Worm (Caenorhabditis elegans) whole organism, L2 larva: ENCODE measurements around the gene duo-1.

Experiments used
- ama-1 ChIP-seq: fragments of 150-350 bp; optimal IDR thresholded peaks from 2 replicates; lab custom pipeline; 2018; ENCODE audit warnings: inconsistent platforms
- elt-3 ChIP-seq: sonication (generic microtip); optimal IDR thresholded peaks from 2 replicates; lab custom pipeline; 2017; ENCODE audit warnings: missing biosample characterization, missing genetic modification characterization
- mab-5 ChIP-seq: fragments of 150-350 bp; optimal IDR thresholded peaks from 2 replicates; lab custom pipeline; 2014; ENCODE audit warnings: missing biosample characterization, missing genetic modification characterization
- mdl-1 ChIP-seq, 2 experiments: fragments of 150-350 bp in 1 of 2; sonication (generic microtip) in 1 of 2; optimal IDR thresholded peaks; 2 replicates each; lab custom pipeline; 2017; ENCODE audit warnings: missing biosample characterization in 2 of 2, missing genetic modification characterization in 2 of 2
- nhr-11 ChIP-seq: fragments of 150-350 bp; optimal IDR thresholded peaks from 2 replicates; lab custom pipeline; 2014; ENCODE audit warnings: missing biosample characterization, missing genetic modification characterization
- nhr-21 ChIP-seq: fragments of 150-350 bp; optimal IDR thresholded peaks from 2 replicates; lab custom pipeline; 2014; ENCODE audit warnings: missing biosample characterization, missing genetic modification characterization
- nhr-237 ChIP-seq: fragments of 150-350 bp; optimal IDR thresholded peaks from 2 replicates; lab custom pipeline; 2014; ENCODE audit warnings: missing biosample characterization, missing genetic modification characterization
- nhr-6 ChIP-seq: fragments of 150-350 bp; optimal IDR thresholded peaks from 2 replicates; lab custom pipeline; 2014; ENCODE audit warnings: missing biosample characterization, missing genetic modification characterization
- sem-4 ChIP-seq: fragments of 150-350 bp; optimal IDR thresholded peaks from 2 replicates; lab custom pipeline; 2014; ENCODE audit warnings: missing biosample characterization, missing genetic modification reagents, missing genetic modification characterization
- skn-1 ChIP-seq: sonication (generic microtip); optimal IDR thresholded peaks from 2 replicates; lab custom pipeline; 2017; ENCODE audit warnings: missing biosample characterization, missing genetic modification characterization
- snpc-4 ChIP-seq: fragments of 150-350 bp; optimal IDR thresholded peaks from 2 replicates; lab custom pipeline; 2014; ENCODE audit warnings: missing biosample characterization, missing genetic modification characterization
- unc-39 ChIP-seq: fragments of 150-350 bp; optimal IDR thresholded peaks from 2 replicates; lab custom pipeline; 2014; ENCODE audit warnings: missing biosample characterization, missing genetic modification characterization
- ztf-11 ChIP-seq: sonication (generic microtip); optimal IDR thresholded peaks from 2 replicates; lab custom pipeline; 2017; ENCODE audit warnings: missing biosample characterization, missing genetic modification characterization
- ztf-4 ChIP-seq: fragments of 150-350 bp; optimal IDR thresholded peaks from 2 replicates; lab custom pipeline; 2014; ENCODE audit warnings: missing biosample characterization, missing genetic modification characterization

- no peak for TF ChIP-seq elt-3 (tag; lab: Kevin White, UChicago)
- no peak for TF ChIP-seq mab-5 (tag; lab: Kevin White, UChicago)
- no peak for TF ChIP-seq ztf-4 (tag; lab: Kevin White, UChicago)
- TF ChIP-seq ztf-11 (tag; lab: Kevin White, UChicago), result no peak
- TF ChIP-seq nhr-21 (tag; lab: Kevin White, UChicago), result no peak
- no peak for TF ChIP-seq nhr-237
- no peak for TF ChIP-seq skn-1 (tag; lab: Kevin White, UChicago)
- no peak for TF ChIP-seq mdl-1 (tag; optimal IDR thresholded peaks at IDR 0.05; lab: Kevin White, UChicago)
- TF ChIP-seq snpc-4 (tag; lab: Kevin White, UChicago), result no peak
- no peak for TF ChIP-seq unc-39 (tag; lab: Kevin White, UChicago)
- TF ChIP-seq sem-4 (tag; lab: Kevin White, UChicago), result no peak
- TF ChIP-seq nhr-6 (tag; lab: Kevin White, UChicago), result no peak
- TF ChIP-seq ama-1 (lab: Kevin White, UChicago), result no peak
- no peak for TF ChIP-seq nhr-11
Observed at ce11 chrV:11593427-11593826, 39.0 kb downstream of the duo-1 start, which contains the start of gene srx-80.
